Fruit fly (Drosophila melanogaster) whole organism, embryonic: ENCODE measurements around the gene CG32537.
A peak's percentile ranks its signal among the peaks of the same experiment; 100 is the strongest.

Source experiments
- Atf-2 ChIP-seq: fragments of 200-800 bp; sonication (Bioruptor generic); optimal IDR thresholded peaks from 2 replicates; lab custom pipeline; 2016; ENCODE audit warnings: missing biosample characterization, missing genetic modification characterization
- Atf6 ChIP-seq: fragments of 200-800 bp; sonication (Bioruptor generic); IDR thresholded peaks from 2 replicates; pipeline ENCODE4 v1.3.6; 2022; ENCODE audit warnings: missing biosample characterization, missing genetic modification characterization
- B-H2 ChIP-seq: fragments of 200-800 bp; sonication (Bioruptor generic); optimal IDR thresholded peaks from 2 replicates; lab custom pipeline; 2018; ENCODE audit warnings: missing biosample characterization, mild to moderate bottlenecking, missing genetic modification characterization
- CG10267 ChIP-seq: fragments of 200-800 bp; sonication (Bioruptor generic); optimal IDR thresholded peaks from 2 replicates; lab custom pipeline; 2018; ENCODE audit warnings: missing biosample characterization, mild to moderate bottlenecking, missing genetic modification characterization, moderate library complexity
- CG12236 ChIP-seq: fragments of 200-800 bp; sonication (Bioruptor generic); optimal IDR thresholded peaks from 2 replicates; lab custom pipeline; 2016; ENCODE audit warnings: missing biosample characterization, missing genetic modification characterization
- CG13424 ChIP-seq: fragments of 200-800 bp; sonication (Bioruptor generic); optimal IDR thresholded peaks from 2 replicates; lab custom pipeline; 2019; ENCODE audit warnings: missing biosample characterization, mild to moderate bottlenecking, missing genetic modification characterization, moderate library complexity
- CG14667 ChIP-seq: fragments of 200-800 bp; sonication (Bioruptor generic); IDR thresholded peaks from 2 replicates; pipeline ENCODE4 v1.3.6; 2022; ENCODE audit warnings: missing biosample characterization, missing genetic modification characterization
- CG1603 ChIP-seq: fragments of 200-800 bp; sonication (Bioruptor generic); optimal IDR thresholded peaks from 2 replicates; lab custom pipeline; 2019; ENCODE audit warnings: missing biosample characterization, mild to moderate bottlenecking, missing genetic modification characterization, moderate library complexity
- CG2120 ChIP-seq: fragments of 200-800 bp; sonication (Bioruptor generic); optimal IDR thresholded peaks from 3 replicates; lab custom pipeline; 2016; ENCODE audit warnings: missing biosample characterization, missing genetic modification characterization
- CG2199 ChIP-seq: fragments of 200-800 bp; sonication (Bioruptor generic); IDR thresholded peaks from 3 replicates; pipeline ENCODE4 v1.3.6; 2022; ENCODE audit warnings: missing biosample characterization, missing genetic modification characterization
- CG31365 ChIP-seq: fragments of 200-800 bp; sonication (Bioruptor generic); optimal IDR thresholded peaks from 2 replicates; lab custom pipeline; 2018; ENCODE audit warnings: missing biosample characterization, mild to moderate bottlenecking, missing genetic modification characterization
- CG31441 ChIP-seq: fragments of 200-800 bp; sonication (Bioruptor generic); IDR thresholded peaks from 2 replicates; pipeline ENCODE4 v1.3.6; 2022; ENCODE audit warnings: missing biosample characterization, missing genetic modification characterization
- CG3407 ChIP-seq: fragments of 200-800 bp; sonication (Bioruptor generic); optimal IDR thresholded peaks from 2 replicates; lab custom pipeline; 2018; ENCODE audit warnings: missing biosample characterization, mild to moderate bottlenecking, missing genetic modification characterization
- CG34376 ChIP-seq: fragments of 200-800 bp; sonication (Bioruptor generic); optimal IDR thresholded peaks from 2 replicates; lab custom pipeline; 2018; ENCODE audit warnings: missing biosample characterization, mild to moderate bottlenecking, missing genetic modification characterization
- CG4282 ChIP-seq: fragments of 200-800 bp; sonication (Bioruptor generic); optimal IDR thresholded peaks from 2 replicates; lab custom pipeline; 2016; ENCODE audit warnings: missing biosample characterization, missing genetic modification characterization
- CG6272 ChIP-seq: fragments of 200-800 bp; sonication (Bioruptor generic); IDR thresholded peaks from 2 replicates; pipeline ENCODE4 v1.3.6; 2022; ENCODE audit warnings: missing biosample characterization, missing genetic modification characterization
- CG9727 ChIP-seq: fragments of 200-800 bp; sonication (Bioruptor generic); optimal IDR thresholded peaks from 3 replicates; lab custom pipeline; 2017; ENCODE audit warnings: missing biosample characterization, mild to moderate bottlenecking, missing genetic modification characterization
- CG9932 ChIP-seq: fragments of 200-800 bp; sonication (Bioruptor generic); IDR thresholded peaks from 2 replicates; pipeline ENCODE4 v1.3.6; 2022; ENCODE audit warnings: missing biosample characterization, missing genetic modification characterization
- Camta ChIP-seq: fragments of 200-800 bp; sonication (Bioruptor generic); optimal IDR thresholded peaks from 2 replicates; lab custom pipeline; 2016; ENCODE audit warnings: missing biosample characterization, missing genetic modification characterization
- CkIIα-i1 ChIP-seq: fragments of 200-800 bp; sonication (Bioruptor generic); IDR thresholded peaks from 2 replicates; pipeline ENCODE4 v1.3.6; 2022; ENCODE audit warnings: missing biosample characterization, missing genetic modification characterization
- D19B ChIP-seq: fragments of 200-800 bp; sonication (Bioruptor generic); optimal IDR thresholded peaks from 2 replicates; lab custom pipeline; 2017; ENCODE audit warnings: missing biosample characterization, mild to moderate bottlenecking, missing genetic modification characterization
- Dek ChIP-seq: fragments of 200-800 bp; sonication (Bioruptor generic); optimal IDR thresholded peaks from 3 replicates; lab custom pipeline; 2019; ENCODE audit warnings: missing biosample characterization, mild to moderate bottlenecking, missing genetic modification characterization, moderate library complexity
- HLH4C ChIP-seq: fragments of 200-800 bp; sonication (Bioruptor generic); IDR thresholded peaks from 3 replicates; pipeline ENCODE4 v1.3.6; 2022; ENCODE audit warnings: missing biosample characterization, missing genetic modification characterization; ENCODE audit not compliant: partially characterized antibody
- HLH54F ChIP-seq: fragments of 200-800 bp; sonication (Bioruptor generic); optimal IDR thresholded peaks from 3 replicates; lab custom pipeline; 2016; ENCODE audit warnings: missing biosample characterization, missing genetic modification characterization
- Lim3 ChIP-seq: fragments of 200-800 bp; sonication (Bioruptor generic); IDR thresholded peaks from 2 replicates; pipeline ENCODE4 v1.3.6; 2022; ENCODE audit warnings: missing biosample characterization, missing genetic modification characterization
- Med ChIP-seq: fragments of 200-800 bp; sonication (Bioruptor generic); peaks from one replicate; lab custom pipeline; 2016; ENCODE audit warnings: missing biosample characterization, missing genetic modification characterization, mild to moderate bottlenecking, inconsistent platforms, moderate library complexity
- NK7.1 ChIP-seq: fragments of 200-800 bp; sonication (Bioruptor generic); optimal IDR thresholded peaks from 3 replicates; lab custom pipeline; 2016; ENCODE audit warnings: missing biosample characterization, missing genetic modification characterization
- Nf-YB ChIP-seq: fragments of 200-800 bp; sonication (Bioruptor generic); optimal IDR thresholded peaks from 3 replicates; lab custom pipeline; 2019; ENCODE audit warnings: missing biosample characterization, mild to moderate bottlenecking, missing genetic modification characterization, moderate library complexity
- Poxn ChIP-seq: fragments of 200-800 bp; sonication (Bioruptor generic); IDR thresholded peaks from 2 replicates; pipeline ENCODE4 v1.3.6; 2022; ENCODE audit warnings: missing biosample characterization, missing genetic modification characterization
- Scr ChIP-seq: fragments of 200-800 bp; sonication (Bioruptor generic); IDR thresholded peaks from 2 replicates; pipeline ENCODE4 v1.3.6; 2022; ENCODE audit warnings: missing biosample characterization, missing genetic modification characterization; ENCODE audit not compliant: partially characterized antibody
- Xrp1 ChIP-seq: fragments of 200-800 bp; sonication (Bioruptor generic); IDR thresholded peaks from 2 replicates; pipeline ENCODE4 v1.3.6; 2022; ENCODE audit warnings: missing biosample characterization, missing genetic modification characterization
- bowl ChIP-seq: fragments of 200-800 bp; sonication (Bioruptor generic); IDR thresholded peaks from 2 replicates; pipeline ENCODE4 v1.3.6; 2022; ENCODE audit warnings: missing biosample characterization, missing genetic modification characterization
- cas ChIP-seq: fragments of 200-800 bp; sonication (Bioruptor generic); IDR thresholded peaks from 2 replicates; pipeline ENCODE4 v1.3.6; 2022; ENCODE audit warnings: missing biosample characterization, missing genetic modification characterization
- chm ChIP-seq: fragments of 200-800 bp; sonication (Bioruptor generic); IDR thresholded peaks from 2 replicates; pipeline ENCODE4 v1.3.6; 2022; ENCODE audit warnings: missing biosample characterization, missing genetic modification characterization
- crc ChIP-seq: fragments of 200-800 bp; sonication (Bioruptor generic); optimal IDR thresholded peaks from 2 replicates; lab custom pipeline; 2016; ENCODE audit warnings: missing biosample characterization, missing genetic modification characterization
- croc ChIP-seq: fragments of 200-800 bp; sonication (Bioruptor generic); conservative IDR thresholded peaks from 3 replicates; pipeline ENCODE4 v1.3.6; 2022; ENCODE audit warnings: missing biosample characterization, missing genetic modification characterization
- danr ChIP-seq: fragments of 200-800 bp; sonication (Bioruptor generic); IDR thresholded peaks from 2 replicates; pipeline ENCODE4 v1.3.6; 2022; ENCODE audit warnings: missing biosample characterization, missing genetic modification characterization
- gce ChIP-seq: fragments of 200-800 bp; sonication (Bioruptor generic); IDR thresholded peaks from 3 replicates; pipeline ENCODE4 v1.3.6; 2022; ENCODE audit warnings: missing biosample characterization, missing genetic modification characterization
- odd ChIP-seq: fragments of 200-800 bp; sonication (Bioruptor generic); optimal IDR thresholded peaks from 2 replicates; lab custom pipeline; 2017; ENCODE audit warnings: missing biosample characterization, mild to moderate bottlenecking, missing genetic modification characterization
- pb ChIP-seq: fragments of 200-800 bp; sonication (Bioruptor generic); optimal IDR thresholded peaks from 3 replicates; lab custom pipeline; 2016; ENCODE audit warnings: missing biosample characterization, missing genetic modification characterization
- phol ChIP-seq: fragments of 200-800 bp; sonication (Bioruptor generic); optimal IDR thresholded peaks from 3 replicates; lab custom pipeline; 2018; ENCODE audit warnings: missing biosample characterization, mild to moderate bottlenecking, missing genetic modification characterization, moderate library complexity
- ranshi ChIP-seq: fragments of 200-800 bp; sonication (Bioruptor generic); IDR thresholded peaks from 2 replicates; pipeline ENCODE4 v1.3.6; 2022; ENCODE audit warnings: missing biosample characterization, missing genetic modification characterization
- sna ChIP-seq: fragments of 200-800 bp; sonication (Bioruptor generic); IDR thresholded peaks from 2 replicates; pipeline ENCODE4 v1.3.6; 2022; ENCODE audit warnings: missing biosample characterization, missing genetic modification characterization; ENCODE audit not compliant: partially characterized antibody
- tll ChIP-seq, 2 experiments: fragments of 200-800 bp in 1 of 2; fragments of >200 bp in 1 of 2; sonication (Bioruptor generic) in 1 of 2; optimal IDR thresholded peaks; 2 replicates each; lab custom pipeline; 2017 to 2019; ENCODE audit warnings: missing biosample characterization in 2 of 2, missing genetic modification characterization in 2 of 2, mild to moderate bottlenecking in 1 of 2, moderate library complexity in 1 of 2
- trh ChIP-seq: fragments of 200-800 bp; sonication (Bioruptor generic); optimal IDR thresholded peaks from 2 replicates; lab custom pipeline; 2016; ENCODE audit warnings: missing biosample characterization, missing genetic modification characterization
- ttk ChIP-seq: fragments of 200-800 bp; sonication (Bioruptor generic); IDR thresholded peaks from 2 replicates; pipeline ENCODE4 v2.1.2; 2022; ENCODE audit warnings: missing biosample characterization, missing genetic modification characterization
- unc-4 ChIP-seq: fragments of 200-800 bp; sonication (Bioruptor generic); IDR thresholded peaks from 2 replicates; pipeline ENCODE4 v1.3.6; 2022; ENCODE audit warnings: missing biosample characterization, missing genetic modification characterization; ENCODE audit not compliant: partially characterized antibody
- usp ChIP-seq: fragments of >200 bp; optimal IDR thresholded peaks from 2 replicates; lab custom pipeline; 2017; ENCODE audit warnings: missing biosample characterization, missing genetic modification characterization
- vvl ChIP-seq: fragments of 200-800 bp; sonication (Bioruptor generic); IDR thresholded peaks from 2 replicates; pipeline ENCODE4 v1.3.6; 2022; ENCODE audit warnings: missing biosample characterization, missing genetic modification characterization

The CG32537 gene

dm6 chrX:19321820-19322708 lies 45.7 kb upstream of the CG32537 start, which contains the start of gene out (continued):
- TF ChIP-seq NK7.1 (GFP tag; lab: Kevin White, UChicago) (peak; percentile 73), Camta (peak; percentile 86), sna (no peak), CG6272 (GFP tag; lab: Robert Waterston, UW) (peak; percentile 88), Med (GFP tag; lab: Kevin White, UChicago) (peak; percentile 97), pb (peak; percentile 72), CG9727 (GFP tag; lab: Kevin White, UChicago) (peak; percentile 96), Dek (tag; lab: Kevin White, UChicago) (peak; percentile 91), crc (GFP tag; lab: Kevin White, UChicago) (peak; percentile 69), D19B (GFP tag; lab: Kevin White, UChicago) (peak; percentile 86), CG14667 (GFP tag; lab: Robert Waterston, UW) (peak; percentile 91), CG1603 (tag; lab: Kevin White, UChicago) (peak; percentile 86), phol (tag; lab: Kevin White, UChicago) (peak; percentile 94), chm (GFP tag; lab: Robert Waterston, UW) (peak; percentile 91), B-H2 (GFP tag; lab: Kevin White, UChicago) (peak; percentile 88), usp (GFP tag; lab: Kevin White, UChicago) (no peak), Atf6 (GFP tag; lab: Robert Waterston, UW) (peak; percentile 95), CG31441 (GFP tag; lab: Robert Waterston, UW) (peak; percentile 91), cas (peak; percentile 72), Poxn (GFP tag; lab: Robert Waterston, UW) (peak; percentile 67), CG13424 (peak; percentile 95), unc-4 (no peak), CG12236 (GFP tag; lab: Kevin White, UChicago) (peak; percentile 59), Xrp1 (GFP tag; lab: Robert Waterston, UW) (peak; percentile 97), CG3407 (GFP tag; lab: Kevin White, UChicago) (peak; percentile 89), tll (GFP tag; optimal IDR thresholded peaks at IDR 0.05; lab: Kevin White, UChicago) (peak in 1 of 2 experiments; percentile 62), CG2199 (0 out of 3 replicates have a peak, but pooled peaks have one; percentile 51), vvl (GFP tag; lab: Robert Waterston, UW) (peak; percentile 94), Atf-2 (GFP tag; lab: Kevin White, UChicago) (peak; percentile 80), bowl (GFP tag; lab: Robert Waterston, UW) (peak; percentile 87), Nf-YB (GFP tag; lab: Kevin White, UChicago) (peak; percentile 82), trh (GFP tag; lab: Kevin White, UChicago) (peak; percentile 86), danr (GFP tag; lab: Robert Waterston, UW) (peak; percentile 91), Lim3 (GFP tag; lab: Robert Waterston, UW) (peak; percentile 84), CG4282 (GFP tag; lab: Kevin White, UChicago) (peak; percentile 61), Scr (0 out of 2 replicates have a peak, but pooled peaks have one; percentile 9), CG34376 (peak; percentile 89), CG31365 (tag; lab: Kevin White, UChicago) (peak; percentile 71), CG9932 (GFP tag; lab: Robert Waterston, UW) (peak; percentile 91), CkIIα-i1 (GFP tag; lab: Robert Waterston, UW) (peak; percentile 83), ranshi (GFP tag; lab: Robert Waterston, UW) (peak; percentile 92), croc (GFP tag; lab: Robert Waterston, UW) (peak; percentile 94), odd (peak; percentile 94), CG2120 (GFP tag; lab: Kevin White, UChicago) (peak; percentile 94), HLH4C (GFP tag; lab: Robert Waterston, UW) (no peak), ttk (peak; percentile 94), gce (GFP tag; lab: Robert Waterston, UW) (peak; percentile 91; the same call in 2 of the 3 replicates), CG10267 (tag; lab: Kevin White, UChicago) (peak; percentile 88), HLH54F (GFP tag; lab: Kevin White, UChicago) (peak; percentile 85)
